Fruit fly (Drosophila melanogaster) Kc167 (cell line): Measurements from ENCODE around the gene phr6-4.

Source experiments
- Myc ChIP-seq: fragments of >200 bp; optimal IDR thresholded peaks from 2 replicates; lab custom pipeline; 2017; ENCODE audit warnings: missing external identifiers
- Sin3A ChIP-seq: fragments of >200 bp; optimal IDR thresholded peaks from 2 replicates; lab custom pipeline; 2018; ENCODE audit warnings: missing external identifiers
- h ChIP-seq: fragments of >200 bp; optimal IDR thresholded peaks from 3 replicates; lab custom pipeline; 2018; ENCODE audit warnings: missing external identifiers
- insv ChIP-seq: fragments of >200 bp; optimal IDR thresholded peaks from 3 replicates; lab custom pipeline; 2018; ENCODE audit warnings: missing external identifiers
- psq ChIP-seq: fragments of >200 bp; optimal IDR thresholded peaks from 2 replicates; lab custom pipeline; 2017; ENCODE audit warnings: missing external identifiers
- ttk ChIP-seq: sonication (Bioruptor generic); optimal IDR thresholded peaks from 2 replicates; lab custom pipeline; 2017; ENCODE audit warnings: missing external identifiers

phr6-4 gene

dm6 chr2L:20601282-20601681 lies 44.3 kb downstream of the phr6-4 start:
- TF ChIP-seq Sin3A (lab: Kevin White, UChicago) (no peak), psq (lab: Kevin White, UChicago) (no peak), insv (lab: Kevin White, UChicago) (no peak), h (lab: Kevin White, UChicago) (no peak), Myc (no peak), ttk (lab: Kevin White, UChicago) (no peak)

- TF ChIP-seq Myc = no peak
- TF ChIP-seq Sin3A (lab: Kevin White, UChicago) = no peak
- no peak for TF ChIP-seq psq (lab: Kevin White, UChicago)
- no peak for TF ChIP-seq h (lab: Kevin White, UChicago)
- TF ChIP-seq ttk (lab: Kevin White, UChicago) = no peak
- no peak for TF ChIP-seq insv (lab: Kevin White, UChicago)
Observed at dm6 chr2L:20597744-20598143, 47.8 kb downstream of the phr6-4 start.
